Worm (Caenorhabditis elegans): ENCODE results near the gene ptr-22.
A peak's percentile ranks its signal among the peaks of the same experiment; 100 is the strongest.

Gene ptr-22

DNA sequence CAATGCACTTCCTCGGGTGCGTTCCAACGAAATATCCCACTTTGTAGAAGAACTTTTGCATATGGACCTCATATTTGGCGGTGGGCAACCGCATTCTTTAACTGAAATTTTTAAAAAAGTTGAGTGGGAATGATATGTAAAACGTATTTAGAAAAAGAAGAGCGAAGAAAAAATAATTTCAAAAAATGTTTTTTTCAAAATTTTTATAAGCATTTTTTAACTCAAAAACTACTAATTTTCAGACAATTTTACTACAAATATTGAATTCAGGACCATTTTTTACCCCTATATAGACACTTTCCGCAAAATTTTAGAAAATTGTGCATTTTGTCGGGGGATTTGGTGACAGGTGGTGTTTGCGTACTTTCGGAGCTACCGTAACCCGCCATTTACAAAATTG lies at the start of gene ptr-22:
Gene ptr-22, minus strand, starts transcription at position 101 of the 400 bp plus-strand sequence.
- TF ChIP-seq sma-3 (GFP tag; optimal IDR thresholded peaks at IDR 0.05) = no peak
- no peak for TF ChIP-seq mab-5 (tag; optimal IDR thresholded peaks at IDR 0.05)
- TF ChIP-seq nhr-23 (tag; optimal IDR thresholded peaks at IDR 0.05) = no peak
- no peak for TF ChIP-seq nhr-237 (tag; optimal IDR thresholded peaks at IDR 0.05)
- no peak for TF ChIP-seq ztf-11 (tag; optimal IDR thresholded peaks at IDR 0.05)
- TF ChIP-seq lin-11 (tag; optimal IDR thresholded peaks at IDR 0.05) = no peak
- TF ChIP-seq lin-13 (GFP tag; optimal IDR thresholded peaks at IDR 0.05) = no peak
- no peak for TF ChIP-seq nhr-10 (tag; optimal IDR thresholded peaks at IDR 0.05)
- TF ChIP-seq nhr-6 (tag; optimal IDR thresholded peaks at IDR 0.05) = no peak
- no peak for TF ChIP-seq sma-9 (GFP tag; optimal IDR thresholded peaks at IDR 0.05)
- no peak for TF ChIP-seq sma-9 (tag; optimal IDR thresholded peaks at IDR 0.05)
- no peak for TF ChIP-seq Y55F3AM.14 (GFP tag; optimal IDR thresholded peaks at IDR 0.05)
- no peak for TF ChIP-seq gmeb-1 (tag; optimal IDR thresholded peaks at IDR 0.05)
- TF ChIP-seq mbf-1 (tag; optimal IDR thresholded peaks at IDR 0.05) = no peak
- no peak for TF ChIP-seq nhr-21 (tag; optimal IDR thresholded peaks at IDR 0.05)
- no peak for TF ChIP-seq C34F6.9 (tag; optimal IDR thresholded peaks at IDR 0.05)
- no peak for TF ChIP-seq nhr-12 (tag; optimal IDR thresholded peaks at IDR 0.05)
- no peak for TF ChIP-seq F13H6.1 (tag; optimal IDR thresholded peaks at IDR 0.05)
- TF ChIP-seq crh-2 (tag; optimal IDR thresholded peaks at IDR 0.05) = no peak
- no peak for TF ChIP-seq unc-62 (GFP tag; optimal IDR thresholded peaks at IDR 0.05)

DNA sequence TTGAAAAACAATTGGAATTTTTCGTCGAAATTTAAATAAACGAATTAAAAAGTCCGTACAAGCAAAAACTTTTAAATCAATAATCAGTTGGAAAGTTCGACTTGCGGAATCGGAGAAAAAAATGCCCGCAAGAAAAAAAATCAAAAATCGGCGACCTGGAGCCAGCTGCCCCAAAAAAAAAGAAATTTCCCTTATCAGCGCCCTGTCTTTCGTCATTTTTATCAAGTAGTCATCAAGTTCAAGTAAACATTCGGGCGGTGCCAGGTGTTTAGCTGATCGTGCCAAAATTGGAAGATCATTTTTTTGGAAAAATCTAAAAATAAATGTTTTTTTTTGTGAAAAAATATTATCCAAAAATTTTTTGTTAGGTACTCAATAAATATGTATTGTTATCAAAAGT lies 47.1 kb upstream of the ptr-22 start:
- no peak for TF ChIP-seq ztf-11 (tag; optimal IDR thresholded peaks at IDR 0.05)
- TF ChIP-seq fos-1 (tag; optimal IDR thresholded peaks at IDR 0.05) = peak; percentile 61

DNA sequence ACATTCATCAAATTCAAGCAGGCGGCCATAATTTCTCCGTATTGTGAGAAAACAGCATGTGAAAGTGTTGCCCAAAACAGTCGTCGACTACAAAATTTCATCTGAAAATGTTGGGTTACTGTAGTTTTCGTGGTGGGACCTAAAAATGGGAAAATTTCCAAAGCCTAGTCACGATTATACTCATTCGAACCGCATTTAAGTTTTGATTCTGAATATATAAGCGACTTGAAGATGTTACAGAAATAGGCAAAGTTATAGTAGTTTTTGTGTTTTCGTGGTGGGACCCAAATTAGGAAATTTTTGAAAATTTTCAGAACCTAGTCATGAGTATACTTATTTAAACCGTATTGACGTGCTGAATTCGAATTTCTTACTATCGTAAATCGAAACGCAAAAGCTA lies 46.7 kb upstream of the ptr-22 start, which contains the start of gene Y39B6A.41:
Gene Y39B6A.41, minus strand, starts transcription at position 101 of the 400 bp plus-strand sequence.
- TF ChIP-seq dmd-4 (tag; optimal IDR thresholded peaks at IDR 0.05) = no peak
- TF ChIP-seq peb-1 (tag; optimal IDR thresholded peaks at IDR 0.05) = no peak
- TF ChIP-seq ceh-82 (tag; optimal IDR thresholded peaks at IDR 0.05) = no peak
- no peak for TF ChIP-seq C34F6.9 (tag; optimal IDR thresholded peaks at IDR 0.05)
- TF ChIP-seq fos-1 (tag; optimal IDR thresholded peaks at IDR 0.05) = no peak
- no peak for TF ChIP-seq unc-55 (GFP tag; optimal IDR thresholded peaks at IDR 0.05)
- TF ChIP-seq nhr-12 (tag; optimal IDR thresholded peaks at IDR 0.05) = no peak
- TF ChIP-seq skn-1 (tag; optimal IDR thresholded peaks at IDR 0.05) = no peak

DNA sequence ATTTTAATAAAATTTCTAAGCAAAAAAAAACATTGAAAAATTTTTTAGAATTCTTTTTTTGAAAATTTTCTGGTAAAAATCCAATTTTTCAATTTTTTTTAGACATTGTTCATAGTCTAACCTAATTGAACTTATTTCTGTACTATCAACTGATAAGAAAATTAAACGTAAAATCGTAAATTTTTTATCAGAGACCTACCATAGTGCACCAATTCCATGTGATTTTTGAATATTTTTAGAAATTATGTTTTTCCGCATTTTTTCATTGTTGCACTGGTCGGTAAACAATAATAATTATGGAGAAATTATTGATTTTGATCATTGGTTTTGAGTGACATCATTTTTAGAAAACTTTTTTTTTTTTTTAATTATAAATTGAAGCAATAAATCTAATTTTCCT lies 45.4 kb upstream of the ptr-22 start:
- no peak for TF ChIP-seq lin-39 (tag; optimal IDR thresholded peaks at IDR 0.05)
- TF ChIP-seq sma-3 (GFP tag; optimal IDR thresholded peaks at IDR 0.05) = no peak
- TF ChIP-seq mbf-1 (tag; optimal IDR thresholded peaks at IDR 0.05) = no peak
- peak; percentile 29 for TF ChIP-seq fos-1 (tag; optimal IDR thresholded peaks at IDR 0.05)
- TF ChIP-seq ztf-4 (tag; optimal IDR thresholded peaks at IDR 0.05) = no peak
- no peak for TF ChIP-seq sma-9 (GFP tag; optimal IDR thresholded peaks at IDR 0.05)
- no peak for TF ChIP-seq sma-9 (tag; optimal IDR thresholded peaks at IDR 0.05)
- no peak for TF ChIP-seq ztf-1 (GFP tag; conservative IDR thresholded peaks at IDR 0.05)

DNA sequence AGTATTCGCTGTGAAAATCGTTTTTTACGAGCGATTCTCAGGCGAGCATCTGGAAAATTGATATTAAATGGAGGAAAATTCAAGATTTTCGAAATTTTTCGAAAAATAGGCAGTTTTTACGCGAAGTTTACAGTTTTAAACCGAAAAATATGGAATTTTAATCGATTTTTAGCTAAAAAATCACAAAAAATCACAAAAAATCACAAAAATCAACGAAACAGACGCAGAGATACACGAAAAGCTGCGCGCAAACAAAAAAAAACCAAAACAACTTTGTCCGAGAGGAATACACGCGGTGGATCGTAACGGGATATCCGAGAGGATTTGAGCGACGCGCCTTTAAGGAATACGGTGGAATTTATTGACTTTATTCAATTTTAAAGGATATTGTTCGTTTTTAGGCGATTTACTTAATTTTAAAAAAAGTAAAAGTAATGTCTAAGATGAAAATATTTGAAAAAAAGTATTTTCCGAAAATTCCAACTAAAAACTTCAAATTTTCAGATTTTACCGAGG lies 38.5 kb upstream of the ptr-22 start, which contains the start of gene Y39B6A.42:
Gene Y39B6A.42, minus strand, starts transcription at position 51 of the 516 bp plus-strand sequence.
- TF ChIP-seq nhr-11 (tag; optimal IDR thresholded peaks at IDR 0.05) (no peak), ZK546.5 (tag; optimal IDR thresholded peaks at IDR 0.05) (no peak), ceh-82 (tag; optimal IDR thresholded peaks at IDR 0.05) (no peak), gmeb-1 (tag; optimal IDR thresholded peaks at IDR 0.05) (no peak), blmp-1 (tag; optimal IDR thresholded peaks at IDR 0.05; ENCODE audit: insufficient read depth) (no peak), ceh-16 (tag; optimal IDR thresholded peaks at IDR 0.05) (no peak), unc-62 (GFP tag; optimal IDR thresholded peaks at IDR 0.05) (no peak), nhr-10 (tag; optimal IDR thresholded peaks at IDR 0.05) (no peak), elt-1 (tag; optimal IDR thresholded peaks at IDR 0.05) (no peak), nhr-77 (tag; optimal IDR thresholded peaks at IDR 0.05) (no peak), C34F6.9 (tag; optimal IDR thresholded peaks at IDR 0.05) (no peak), nhr-25 (tag; optimal IDR thresholded peaks at IDR 0.05) (no peak), fos-1 (tag; optimal IDR thresholded peaks at IDR 0.05) (no peak), unc-39 (tag; optimal IDR thresholded peaks at IDR 0.05) (no peak), dmd-4 (tag; optimal IDR thresholded peaks at IDR 0.05) (no peak), mdl-1 (tag; optimal IDR thresholded peaks at IDR 0.05) (no peak), unc-55 (GFP tag; optimal IDR thresholded peaks at IDR 0.05) (no peak), elt-3 (tag; optimal IDR thresholded peaks at IDR 0.05) (no peak), zag-1 (tag; optimal IDR thresholded peaks at IDR 0.05) (no peak), alr-1 (tag; optimal IDR thresholded peaks at IDR 0.05) (no peak)
